Worm (Caenorhabditis elegans) whole organism, L4/young adult: ENCODE measurements around the gene srh-137.

ENCODE experiments used
- W03F9.2 ChIP-seq: fragments of 150-350 bp; optimal IDR thresholded peaks from 2 replicates; lab custom pipeline; 2014; ENCODE audit warnings: missing biosample characterization, missing genetic modification characterization
- dao-5 ChIP-seq: sonication (generic microtip); optimal IDR thresholded peaks from 2 replicates; lab custom pipeline; 2016; ENCODE audit warnings: missing genotype, missing genetic modification characterization, moderate library complexity, missing compliant biosample characterization
- him-1 ChIP-seq: sonication (generic microtip); optimal IDR thresholded peaks from 2 replicates; lab custom pipeline; 2016; ENCODE audit warnings: missing genotype, missing genetic modification reagents, missing genetic modification characterization, missing compliant biosample characterization

ce11 chrV:16716574-16716973, at the start of gene srh-137:
- TF ChIP-seq W03F9.2 (tag; lab: Kevin White, UChicago) (no peak), dao-5 (tag; lab: Kevin White, UChicago) (no peak), him-1 (tag; lab: Kevin White, UChicago) (no peak)
